Worm (Caenorhabditis elegans) whole organism, L3 larva: ENCODE results near the gene sph-1.
A peak's percentile ranks its signal among the peaks of the same experiment; 100 is the strongest.

Source experiments
- R02D3.7 ChIP-seq: fragments of 150-350 bp; optimal IDR thresholded peaks from 2 replicates; lab custom pipeline; 2014; ENCODE audit warnings: missing biosample characterization, missing genetic modification characterization
- aly-2 ChIP-seq: fragments of 150-350 bp; optimal IDR thresholded peaks from 2 replicates; lab custom pipeline; 2014; ENCODE audit warnings: missing biosample characterization, missing genetic modification characterization
- ama-1 ChIP-seq: fragments of 150-350 bp; optimal IDR thresholded peaks from 2 replicates; lab custom pipeline; 2018
- ceh-16 ChIP-seq: sonication (generic microtip); optimal IDR thresholded peaks from 2 replicates; lab custom pipeline; 2017; ENCODE audit warnings: missing biosample characterization, missing genetic modification characterization
- ceh-28 ChIP-seq: fragments of 150-350 bp; optimal IDR thresholded peaks from 2 replicates; lab custom pipeline; 2014; ENCODE audit warnings: missing biosample characterization, missing genetic modification reagents, missing genetic modification characterization
- ceh-9 ChIP-seq: sonication (generic microtip); optimal IDR thresholded peaks from 2 replicates; lab custom pipeline; 2018; ENCODE audit warnings: missing biosample characterization, missing genetic modification characterization
- egl-27 ChIP-seq: sonication (generic microtip); optimal IDR thresholded peaks from 4 replicates; lab custom pipeline; 2017; ENCODE audit warnings: missing biosample characterization, missing genetic modification reagents, missing genetic modification characterization
- egl-5 ChIP-seq: fragments of 150-350 bp; optimal IDR thresholded peaks from 2 replicates; lab custom pipeline; 2017; ENCODE audit warnings: missing biosample characterization, missing genetic modification reagents, missing genetic modification characterization, inconsistent platforms
- elt-1 ChIP-seq: fragments of 150-350 bp; optimal IDR thresholded peaks from 2 replicates; lab custom pipeline; 2014; ENCODE audit warnings: missing biosample characterization, missing genetic modification characterization
- elt-2 ChIP-seq: sonication (generic microtip); optimal IDR thresholded peaks from 2 replicates; lab custom pipeline; 2016; ENCODE audit warnings: missing genetic modification reagents, mild to moderate bottlenecking, missing genetic modification characterization, missing compliant biosample characterization
- eor-1 ChIP-seq, 2 experiments: fragments of 150-350 bp; optimal IDR thresholded peaks; 2 replicates each; lab custom pipeline; 2014 to 2018; ENCODE audit warnings: missing biosample characterization in 2 of 2, missing genetic modification characterization in 2 of 2
- hmg-11 ChIP-seq: sonication (generic microtip); optimal IDR thresholded peaks from 2 replicates; lab custom pipeline; 2016; ENCODE audit warnings: missing genetic modification characterization, missing compliant biosample characterization
- lin-15B ChIP-seq: fragments of 150-350 bp; optimal IDR thresholded peaks from 2 replicates; lab custom pipeline; 2014; ENCODE audit warnings: missing biosample characterization, missing genetic modification characterization
- lin-39 ChIP-seq: fragments of 150-350 bp; optimal IDR thresholded peaks from 2 replicates; lab custom pipeline; 2018; ENCODE audit warnings: missing biosample characterization, missing genetic modification reagents, missing genetic modification characterization
- lsy-12 ChIP-seq: sonication (generic microtip); optimal IDR thresholded peaks from 2 replicates; lab custom pipeline; 2016; ENCODE audit warnings: mild to moderate bottlenecking, missing genetic modification characterization, missing compliant biosample characterization
- mdl-1 ChIP-seq: fragments of 150-350 bp; optimal IDR thresholded peaks from 2 replicates; lab custom pipeline; 2014; ENCODE audit warnings: missing biosample characterization, missing genetic modification characterization
- mml-1 ChIP-seq: fragments of 150-350 bp; sonication (generic microtip); optimal IDR thresholded peaks from 3 replicates; lab custom pipeline; 2014; ENCODE audit warnings: missing biosample characterization, missing genetic modification characterization
- nfya-1 ChIP-seq: sonication (generic microtip); optimal IDR thresholded peaks from 2 replicates; lab custom pipeline; 2017; ENCODE audit warnings: missing genetic modification characterization, mild to moderate bottlenecking, missing compliant biosample characterization, antibody characterized with exemption, moderate library complexity; ENCODE audit not compliant: insufficient read depth
- nhr-11 ChIP-seq: fragments of 150-350 bp; optimal IDR thresholded peaks from 2 replicates; lab custom pipeline; 2014; ENCODE audit warnings: missing biosample characterization, missing genetic modification characterization
- nhr-23 ChIP-seq: fragments of 150-350 bp; optimal IDR thresholded peaks from 2 replicates; lab custom pipeline; 2014; ENCODE audit warnings: missing biosample characterization, missing genetic modification reagents, missing genetic modification characterization
- nhr-25 ChIP-seq: sonication (generic microtip); optimal IDR thresholded peaks from 2 replicates; lab custom pipeline; 2017; ENCODE audit warnings: missing biosample characterization, missing genetic modification characterization
- nhr-28 ChIP-seq: fragments of 150-350 bp; optimal IDR thresholded peaks from 2 replicates; lab custom pipeline; 2014; ENCODE audit warnings: missing biosample characterization, missing genetic modification characterization
- nhr-43 ChIP-seq: sonication (generic microtip); optimal IDR thresholded peaks from 2 replicates; lab custom pipeline; 2016; ENCODE audit warnings: mild to moderate bottlenecking, missing genetic modification characterization, missing compliant biosample characterization; ENCODE audit not compliant: poor library complexity, severe bottlenecking
- nhr-67 ChIP-seq: fragments of 150-350 bp; optimal IDR thresholded peaks from 2 replicates; lab custom pipeline; 2014; ENCODE audit warnings: missing biosample characterization, missing genetic modification characterization
- nhr-76 ChIP-seq: fragments of 150-350 bp; sonication (generic microtip); optimal IDR thresholded peaks from 5 replicates; lab custom pipeline; 2014; ENCODE audit warnings: missing biosample characterization, missing genetic modification characterization
- nhr-77 ChIP-seq: fragments of 150-350 bp; optimal IDR thresholded peaks from 2 replicates; lab custom pipeline; 2014; ENCODE audit warnings: missing biosample characterization, missing genetic modification characterization
- pha-4 ChIP-seq: fragments of 150-350 bp; optimal IDR thresholded peaks from 2 replicates; lab custom pipeline; 2014; ENCODE audit warnings: missing biosample characterization, missing genetic modification reagents, missing genetic modification characterization
- pqm-1 ChIP-seq: fragments of 150-350 bp; optimal IDR thresholded peaks from 2 replicates; lab custom pipeline; 2017; ENCODE audit warnings: missing biosample characterization, missing genetic modification characterization, inconsistent platforms
- sea-2 ChIP-seq: fragments of 150-350 bp; sonication (generic microtip); optimal IDR thresholded peaks from 4 replicates; lab custom pipeline; 2014; ENCODE audit warnings: missing biosample characterization, missing genetic modification reagents, missing genetic modification characterization
- skn-1 ChIP-seq: fragments of 150-350 bp; optimal IDR thresholded peaks from 2 replicates; lab custom pipeline; 2014; ENCODE audit warnings: missing biosample characterization, missing genetic modification characterization
- snpc-4 ChIP-seq: fragments of 150-350 bp; optimal IDR thresholded peaks from 2 replicates; lab custom pipeline; 2014; ENCODE audit warnings: missing biosample characterization, missing genetic modification characterization
- unc-62 ChIP-seq: fragments of 150-350 bp; sonication (generic microtip); optimal IDR thresholded peaks from 4 replicates; lab custom pipeline; 2014; ENCODE audit warnings: missing biosample characterization, missing genetic modification reagents, missing genetic modification characterization
- zag-1 ChIP-seq: fragments of 150-350 bp; optimal IDR thresholded peaks from 2 replicates; lab custom pipeline; 2014; ENCODE audit warnings: missing biosample characterization, missing genetic modification characterization
- ztf-4 ChIP-seq: fragments of 150-350 bp; optimal IDR thresholded peaks from 2 replicates; lab custom pipeline; 2014; ENCODE audit warnings: missing biosample characterization, missing genetic modification characterization

The sph-1 gene

DNA sequence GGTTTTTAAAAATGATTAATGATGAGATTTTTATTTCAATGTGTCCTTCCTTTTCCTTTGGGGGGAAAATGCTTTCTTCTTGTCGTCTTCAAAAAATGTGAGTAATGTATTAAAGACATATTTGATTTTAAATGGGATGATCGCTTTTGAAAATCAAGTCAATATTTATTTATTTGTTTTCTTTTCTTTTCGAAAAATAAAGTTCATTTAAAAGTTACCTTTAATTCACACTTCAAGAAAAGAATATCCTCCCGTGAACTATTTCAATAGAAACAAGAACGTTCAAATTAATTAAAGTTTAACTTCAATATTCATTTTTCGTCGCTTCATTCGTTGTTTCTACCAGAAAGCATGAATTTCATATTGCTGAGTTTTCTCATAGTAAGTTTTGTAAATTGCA, 17.9 kb downstream of the sph-1 start, which contains the start of gene irld-8:
Gene irld-8, plus strand, starts transcription at position 301 of the 400 bp plus-strand sequence.
- TF ChIP-seq ceh-16 (tag; lab: Kevin White, UChicago) (no peak), ceh-9 (tag; lab: Kevin White, UChicago) (no peak), egl-5 (no peak), R02D3.7 (tag; lab: Kevin White, UChicago) (no peak), ztf-4 (tag; lab: Kevin White, UChicago) (no peak)

DNA sequence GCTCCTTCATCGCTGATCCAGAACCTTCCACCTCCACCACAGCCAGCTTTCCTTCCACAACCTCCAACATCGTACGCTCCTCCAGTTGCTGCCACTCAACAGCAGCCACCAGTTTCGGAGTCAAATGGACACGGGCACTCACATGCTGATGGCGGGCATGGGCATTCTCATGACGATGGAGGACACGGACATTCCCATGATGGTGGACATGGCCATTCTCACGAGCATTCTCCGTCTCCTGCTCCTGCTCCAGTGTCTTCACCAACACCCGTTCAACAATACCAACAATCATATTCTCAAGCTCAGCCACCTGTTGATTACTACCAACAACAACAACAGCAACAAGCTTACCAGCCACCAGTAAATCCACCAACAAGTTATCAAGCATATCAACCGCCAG, 18.8 kb downstream of the sph-1 start:
- no peak for TF ChIP-seq eor-1 (tag; optimal IDR thresholded peaks at IDR 0.05; lab: Kevin White, UChicago)
- TF ChIP-seq nhr-77 (tag; lab: Kevin White, UChicago): no peak
- no peak for TF ChIP-seq ama-1 (lab: Kevin White, UChicago)
- TF ChIP-seq nhr-76 (tag; lab: Kevin White, UChicago): no peak
- no peak for TF ChIP-seq mml-1 (tag; lab: Kevin White, UChicago)
- TF ChIP-seq aly-2: no peak
- TF ChIP-seq nhr-28: no peak
- TF ChIP-seq sea-2 (GFP tag; lab: Kevin White, UChicago): no peak
- TF ChIP-seq elt-1 (tag; lab: Kevin White, UChicago): no peak
- no peak for TF ChIP-seq nhr-11 (tag; lab: Kevin White, UChicago)
- TF ChIP-seq R02D3.7 (tag; lab: Kevin White, UChicago): no peak
- TF ChIP-seq, all 47 proteins: peak for 0

DNA sequence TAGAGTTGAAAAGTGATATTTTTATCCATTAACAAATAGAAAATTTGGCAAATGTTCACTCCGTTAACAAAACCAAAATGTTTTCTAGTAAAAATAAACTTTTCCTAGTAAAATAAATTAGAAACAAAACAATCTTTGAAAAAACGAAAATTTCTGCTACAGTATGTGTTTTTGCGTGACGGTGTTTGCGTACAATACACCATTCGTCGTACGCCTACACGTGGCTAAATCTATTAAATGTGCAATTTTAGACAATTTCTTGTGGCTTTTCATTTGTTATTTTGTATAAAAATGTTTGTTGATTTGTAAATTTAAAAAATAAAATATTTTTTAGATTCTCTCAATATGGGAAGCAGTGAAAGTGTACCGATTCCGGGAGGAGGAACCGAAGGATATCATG, 20.2 kb downstream of the sph-1 start, which contains the start of gene Y42H9AR.1:
Gene Y42H9AR.1, plus strand, starts transcription at position 233 of the 400 bp plus-strand sequence.
- TF ChIP-seq ceh-9 (tag; lab: Kevin White, UChicago): no peak
- TF ChIP-seq egl-27 (tag; lab: Kevin White, UChicago): no peak
- TF ChIP-seq nhr-43 (tag; lab: Kevin White, UChicago): no peak
- TF ChIP-seq mdl-1 (tag; lab: Kevin White, UChicago): no peak
- TF ChIP-seq nfya-1 (tag; lab: Kevin White, UChicago): peak; percentile 23
- TF ChIP-seq elt-2 (tag; lab: Kevin White, UChicago): no peak
- peak; percentile 0 for TF ChIP-seq nhr-25 (tag; lab: Kevin White, UChicago)
- peak; percentile 48 for TF ChIP-seq hmg-11
- TF ChIP-seq lin-39 (tag; lab: Kevin White, UChicago): no peak
- no peak for TF ChIP-seq lsy-12 (tag; lab: Kevin White, UChicago)
- no peak for TF ChIP-seq lin-15B (tag; lab: Kevin White, UChicago)

DNA sequence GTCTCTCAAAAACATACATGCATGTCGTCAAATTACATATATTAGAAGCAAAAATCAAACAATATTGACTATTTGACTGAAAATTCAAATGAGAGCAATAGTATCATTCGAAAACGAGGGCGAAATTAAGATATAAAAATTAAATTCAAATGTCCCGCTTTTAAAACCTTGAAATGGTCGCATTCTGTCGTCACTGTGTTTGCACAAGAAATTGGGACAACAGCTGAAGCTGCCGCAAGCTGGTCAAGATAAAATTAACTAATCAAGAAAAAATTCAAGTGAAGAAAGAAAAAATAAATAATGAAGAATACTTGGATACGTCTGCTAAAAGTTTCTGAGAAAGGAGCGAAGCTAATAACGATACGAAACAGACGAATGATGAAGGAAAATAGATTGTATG, 20.7 kb downstream of the sph-1 start:
- TF ChIP-seq egl-27 (tag; lab: Kevin White, UChicago) (no peak), pha-4 (tag; lab: Kevin White, UChicago) (peak; percentile 48)

DNA sequence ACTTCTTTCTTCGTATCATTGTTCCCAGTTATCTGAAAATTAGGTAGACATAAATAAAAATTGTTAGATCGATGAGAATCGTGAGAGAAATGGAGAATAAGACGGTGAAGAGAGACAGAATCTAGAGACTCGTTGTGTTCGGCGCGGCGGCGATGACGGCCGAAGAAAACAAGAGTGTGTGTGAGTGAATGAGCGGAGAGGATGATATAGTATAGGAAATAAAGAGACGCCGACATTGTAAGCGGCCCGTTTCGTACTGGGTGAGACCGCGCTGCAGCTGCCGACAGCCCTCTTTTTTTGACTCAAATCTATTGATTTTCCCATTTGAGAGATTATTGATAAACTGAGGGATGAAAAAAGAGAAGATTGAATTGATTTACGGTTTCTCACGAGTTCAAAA, 21.2 kb downstream of the sph-1 start, which contains the start of gene Y42H9AR.4:
Gene Y42H9AR.4, minus strand, starts transcription at position 32 of the 400 bp plus-strand sequence.
- TF ChIP-seq pqm-1 (peak; percentile 18), unc-62 (GFP tag; lab: Kevin White, UChicago) (no peak), ceh-28 (tag; lab: Kevin White, UChicago) (peak; percentile 17), zag-1 (no peak), hmg-11 (peak; percentile 40), nhr-11 (tag; lab: Kevin White, UChicago) (no peak), nhr-23 (peak; percentile 30), R02D3.7 (tag; lab: Kevin White, UChicago) (no peak), snpc-4 (tag; lab: Kevin White, UChicago) (peak; percentile 62), pha-4 (tag; lab: Kevin White, UChicago) (peak; percentile 33), mdl-1 (tag; lab: Kevin White, UChicago) (no peak), ztf-4 (tag; lab: Kevin White, UChicago) (no peak), nfya-1 (tag; lab: Kevin White, UChicago) (peak; percentile 45), egl-5 (peak; percentile 45), skn-1 (tag; lab: Kevin White, UChicago) (no peak), nhr-43 (tag; lab: Kevin White, UChicago) (peak; percentile 27), nhr-67 (tag; lab: Kevin White, UChicago) (no peak), elt-2 (tag; lab: Kevin White, UChicago) (peak; percentile 39)
